Worm (Caenorhabditis elegans) whole organism, dauer: ENCODE results near the gene srz-19.

Experiments used
- unc-62 ChIP-seq: sonication (generic microtip); optimal IDR thresholded peaks from 2 replicates; lab custom pipeline; 2017; ENCODE audit warnings: missing biosample characterization, missing genetic modification reagents, missing genetic modification characterization

srz-19 gene

DNA sequence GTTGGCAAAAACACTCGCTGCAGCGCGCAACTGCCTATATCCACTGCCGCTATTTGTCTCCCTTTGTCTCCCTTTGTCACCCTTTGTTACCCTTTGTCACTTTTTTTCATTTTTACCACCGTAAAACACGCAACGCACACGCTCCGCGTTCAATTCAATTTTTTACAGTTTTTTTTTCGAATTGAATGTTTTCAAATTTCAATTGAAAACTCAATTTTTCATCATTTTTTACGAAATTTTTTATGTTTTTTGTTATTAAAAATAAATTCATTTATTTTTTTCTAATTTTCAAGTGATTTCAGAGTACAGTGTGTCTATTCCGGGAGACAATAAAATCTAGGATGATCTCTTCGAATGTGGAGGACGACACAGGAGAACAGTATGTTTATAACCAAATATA is 23.4 kb downstream of the srz-19 start, which contains the start of gene Y46C8AL.11:
Y46C8AL.11 (plus strand) TSS at position 301 of the 400 bp plus-strand sequence.
- TF ChIP-seq unc-62, result no peak

DNA sequence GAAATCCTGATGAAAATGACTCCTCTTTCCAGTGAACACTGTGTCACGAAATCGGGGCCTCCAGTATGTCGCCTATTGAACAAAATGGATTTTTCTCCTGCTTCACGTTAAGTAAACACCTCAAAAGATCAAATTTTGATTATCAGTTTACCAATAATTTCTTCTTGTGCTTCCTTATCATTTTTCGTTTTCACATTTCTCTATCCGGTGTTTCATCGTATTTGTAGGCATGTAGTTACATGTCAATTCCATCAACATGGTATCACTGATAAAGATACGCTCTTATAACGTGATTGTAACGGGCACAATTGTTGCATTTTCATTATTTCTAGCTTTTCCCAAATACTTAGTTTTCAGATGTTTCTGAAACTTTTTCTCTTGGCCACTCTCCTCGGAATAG is 24.9 kb downstream of the srz-19 start, which contains the start of gene clec-72:
clec-72 (plus strand) TSS at position 358 of the 400 bp plus-strand sequence.
- TF ChIP-seq unc-62, result no peak

DNA sequence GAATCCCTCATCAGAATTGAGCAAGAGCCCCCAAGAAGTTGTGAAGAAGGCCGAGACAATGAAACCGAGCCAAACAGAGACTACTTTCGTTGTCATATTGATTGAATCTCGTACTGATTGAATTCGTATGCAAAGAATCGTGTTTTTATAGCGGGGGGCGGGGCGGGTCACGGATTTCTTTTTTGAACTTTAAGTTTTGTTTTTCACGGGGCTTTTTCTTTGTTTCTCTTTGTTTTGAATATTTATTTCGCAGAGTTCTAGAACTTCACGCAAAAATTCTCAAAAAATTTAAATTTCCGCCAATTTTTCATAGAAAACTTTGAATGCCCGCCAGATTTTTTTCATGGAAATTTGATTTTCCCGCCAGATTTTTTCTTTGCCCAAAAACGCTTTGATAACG is 36.5 kb downstream of the srz-19 start, which contains the start of gene clec-73:
clec-73 (minus strand) TSS at position 101 of the 400 bp plus-strand sequence.
- no peak for TF ChIP-seq unc-62

DNA sequence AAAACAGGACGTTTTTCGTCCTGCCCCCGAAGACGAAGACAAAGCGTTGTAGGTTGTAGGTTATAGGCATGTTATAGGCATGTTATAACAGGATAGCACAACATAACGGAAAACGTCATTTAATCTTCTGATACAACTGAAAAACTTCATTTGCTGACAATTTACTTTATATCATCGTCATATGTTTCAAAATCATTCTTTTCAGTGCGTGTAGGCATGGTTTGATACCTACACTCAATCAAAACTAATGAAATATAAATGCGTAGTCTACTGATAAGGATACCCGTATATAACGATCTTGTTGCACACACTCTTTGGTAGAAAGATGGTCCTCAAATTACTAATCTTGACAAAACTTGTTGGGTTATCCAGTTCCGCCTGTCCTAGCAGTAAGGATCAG is 37.1 kb downstream of the srz-19 start, which contains the start of gene clec-74:
clec-74 (plus strand) TSS at position 301 of the 400 bp plus-strand sequence.
- TF ChIP-seq unc-62, result no peak

DNA sequence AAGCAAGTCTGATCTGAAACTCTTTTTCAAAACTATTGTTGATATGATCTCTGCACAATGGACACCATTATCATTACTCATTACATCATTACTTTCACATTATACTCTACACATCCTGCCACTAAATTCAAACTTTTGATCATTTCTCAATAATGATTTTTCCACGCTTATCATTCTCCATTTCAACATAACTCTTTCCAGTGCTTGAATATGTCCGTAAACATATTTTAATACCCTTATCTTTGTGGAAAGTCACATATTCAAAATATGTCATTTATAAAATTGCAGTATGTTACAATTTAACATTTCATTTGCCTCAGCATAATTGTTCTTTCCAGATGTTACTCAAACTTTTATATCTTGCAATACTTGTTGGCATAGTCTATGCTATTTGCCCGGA is 40.8 kb downstream of the srz-19 start, which contains the start of gene clec-75:
clec-75 (plus strand) TSS at position 339 of the 400 bp plus-strand sequence.
- TF ChIP-seq unc-62, result no peak

DNA sequence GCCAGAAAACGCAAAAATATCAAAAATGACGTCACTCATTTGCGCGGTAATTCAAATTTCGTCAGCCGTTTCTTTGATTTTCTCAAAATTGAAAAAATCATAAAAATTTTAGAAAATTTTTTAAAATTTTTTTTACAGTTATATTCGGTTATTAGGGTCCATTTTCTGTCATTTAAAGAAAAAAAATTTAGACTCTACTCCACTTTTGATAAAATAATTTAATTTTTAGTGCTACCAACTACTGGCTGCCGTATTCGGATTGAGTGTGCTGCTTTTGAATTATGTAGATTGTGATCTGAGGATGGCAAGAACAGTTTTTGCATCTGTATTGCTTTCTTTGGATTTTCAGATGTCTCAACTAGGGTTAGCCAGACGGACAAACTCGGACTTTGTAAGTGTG is 43.0 kb downstream of the srz-19 start, which contains the start of gene Y46C8AM.1:
Y46C8AM.1 (plus strand) TSS at position 301 of the 400 bp plus-strand sequence.
- no peak for TF ChIP-seq unc-62

DNA sequence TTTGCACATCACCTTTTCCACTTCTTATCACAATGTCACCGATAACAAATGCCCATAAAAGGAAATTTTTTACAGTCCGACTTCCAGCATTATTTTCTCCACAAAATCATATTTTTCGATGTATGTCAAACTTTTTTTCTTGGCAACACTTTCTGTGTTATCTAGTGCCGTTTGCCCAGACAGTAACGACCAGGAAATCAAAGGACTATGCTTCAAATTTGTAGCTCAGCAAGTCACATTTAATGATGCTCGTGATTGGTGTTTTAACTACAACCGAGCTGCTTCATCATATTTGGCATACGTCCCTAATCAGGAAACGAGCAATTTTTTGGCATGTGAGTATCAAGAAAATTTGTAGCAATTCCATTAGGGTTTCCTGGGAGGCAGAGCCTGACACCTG is 43.9 kb downstream of the srz-19 start:
- no peak for TF ChIP-seq unc-62

DNA sequence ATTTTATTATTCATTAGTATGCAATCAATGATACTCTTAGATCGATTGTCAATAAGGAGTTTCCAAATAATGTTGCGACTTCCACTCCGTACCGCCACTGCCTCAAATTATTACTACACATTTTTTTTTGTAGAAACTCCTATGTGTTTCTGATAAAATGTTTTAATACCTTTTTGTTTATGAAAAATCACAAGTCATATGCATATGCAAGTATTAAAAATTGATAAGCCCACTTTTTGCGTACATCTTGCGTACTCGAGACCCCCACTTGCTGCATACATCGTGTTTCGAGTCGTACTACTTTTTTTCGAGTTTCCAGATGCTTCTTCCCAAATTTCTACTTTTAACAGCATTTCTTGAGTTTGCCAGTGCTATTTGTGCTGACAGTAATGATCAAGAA is 45.4 kb downstream of the srz-19 start, which contains the start of gene clec-76:
clec-76 (plus strand) TSS at position 234 of the 400 bp plus-strand sequence.
- no peak for TF ChIP-seq unc-62
